Worm (Caenorhabditis elegans): Measurements from ENCODE around the gene nlp-79.

The nlp-79 gene

DNA sequence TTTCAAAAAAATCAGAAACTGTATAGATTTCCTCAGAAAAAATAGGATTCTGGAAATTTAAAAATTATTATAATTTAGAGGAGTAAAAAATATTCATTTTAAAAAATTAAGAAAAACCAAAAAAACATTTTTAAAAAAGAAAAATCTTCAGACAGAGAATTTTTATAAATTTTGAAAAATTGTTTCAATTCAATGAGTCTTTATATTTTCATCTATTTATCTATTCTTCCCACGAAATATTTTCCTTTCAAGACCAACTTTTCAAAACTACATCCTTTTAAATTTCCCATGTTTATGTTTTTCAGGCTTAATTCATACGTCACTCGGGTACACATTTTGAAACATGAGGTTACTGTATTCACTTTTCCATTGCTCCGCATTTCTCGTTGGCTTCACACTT lies 20.9 kb downstream of the nlp-79 start, which contains the start of gene nas-14:
Gene nas-14, plus strand, starts transcription at position 301 of the 400 bp plus-strand sequence.
- TF ChIP-seq sox-4 (tag; optimal IDR thresholded peaks at IDR 0.05) (no peak), hlh-6 (tag; optimal IDR thresholded peaks at IDR 0.05) (no peak), nfya-1 (tag; optimal IDR thresholded peaks at IDR 0.05) (no peak), lin-11 (tag; optimal IDR thresholded peaks at IDR 0.05) (no peak), ceh-14 (tag; optimal IDR thresholded peaks at IDR 0.05) (no peak), T23F11.4 (GFP tag; optimal IDR thresholded peaks at IDR 0.05) (no peak), unc-86 (tag; optimal IDR thresholded peaks at IDR 0.05) (no peak), ceh-9 (tag; optimal IDR thresholded peaks at IDR 0.05) (no peak), K02D7.2 (tag; optimal IDR thresholded peaks at IDR 0.05) (no peak), hlh-8 (tag; optimal IDR thresholded peaks at IDR 0.05) (no peak), ceh-30 (tag; optimal IDR thresholded peaks at IDR 0.05) (no peak), rnt-1 (tag; optimal IDR thresholded peaks at IDR 0.05) (no peak), pros-1 (tag; optimal IDR thresholded peaks at IDR 0.05) (no peak), unc-42 (tag; optimal IDR thresholded peaks at IDR 0.05) (no peak), sox-2 (GFP tag; IDR thresholded peaks at IDR 0.05) (no peak), ceh-48 (tag; optimal IDR thresholded peaks at IDR 0.05) (no peak), C08G9.2 (tag; optimal IDR thresholded peaks at IDR 0.05) (no peak)

DNA sequence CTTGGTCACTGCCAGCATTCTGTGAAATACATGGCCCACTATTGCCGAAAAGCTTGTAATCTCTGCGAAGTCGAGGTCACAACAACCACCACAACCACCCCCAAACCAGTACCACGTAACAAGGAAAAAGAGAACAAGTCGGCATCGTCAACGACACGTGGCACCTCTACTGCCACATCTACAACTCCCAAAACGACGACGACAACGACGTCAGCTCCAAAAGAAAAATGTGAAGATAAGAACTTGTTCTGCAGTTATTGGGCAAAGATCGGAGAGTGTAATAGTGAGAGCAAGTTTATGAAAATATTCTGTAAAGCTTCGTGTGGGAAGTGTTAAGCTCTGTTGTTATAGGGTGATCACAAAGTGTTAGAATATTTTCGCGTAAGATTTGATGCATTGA lies 24.0 kb downstream of the nlp-79 start:
- TF ChIP-seq C38D4.7 (GFP tag; optimal IDR thresholded peaks at IDR 0.05) (no peak), mec-3 (tag; optimal IDR thresholded peaks at IDR 0.05; ENCODE audit: borderline replicate concordance) (no peak), gmeb-2 (tag; optimal IDR thresholded peaks at IDR 0.05) (no peak), rnt-1 (tag; optimal IDR thresholded peaks at IDR 0.05) (no peak), pha-4 (tag; optimal IDR thresholded peaks at IDR 0.05) (no peak), pax-1 (tag; optimal IDR thresholded peaks at IDR 0.05) (no peak), F13H6.1 (tag; optimal IDR thresholded peaks at IDR 0.05) (no peak), hlh-30 (tag; optimal IDR thresholded peaks at IDR 0.05; ENCODE audit: insufficient read depth) (no peak), elt-4 (tag; optimal IDR thresholded peaks at IDR 0.05) (no peak), pag-3 (tag; optimal IDR thresholded peaks at IDR 0.05; ENCODE audit: borderline replicate concordance) (no peak), ceh-6 (GFP tag; optimal IDR thresholded peaks at IDR 0.05) (no peak)

DNA sequence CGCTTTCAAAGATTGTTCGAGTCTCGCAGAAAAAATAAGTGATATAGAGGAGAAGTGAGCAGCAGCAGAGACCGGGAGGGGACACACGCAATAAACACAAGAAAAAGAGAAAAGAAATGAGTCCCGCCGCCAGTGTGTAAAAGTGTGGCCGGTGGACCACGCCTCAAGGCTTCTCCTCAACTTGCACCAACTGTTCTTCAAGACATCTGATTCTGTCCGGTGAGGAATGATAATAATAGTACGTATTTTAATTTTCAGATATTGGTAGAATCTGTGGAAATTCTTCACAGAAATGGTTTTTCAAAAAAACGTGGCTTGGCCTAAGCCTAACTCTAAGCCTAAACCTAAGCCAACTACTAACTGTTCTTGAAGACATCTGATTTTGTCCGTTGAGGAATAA lies 29.9 kb downstream of the nlp-79 start, which contains the start of gene lev-1:
Gene lev-1, minus strand, starts transcription at position 101 of the 400 bp plus-strand sequence.
- TF ChIP-seq ceh-18 (tag; optimal IDR thresholded peaks at IDR 0.05) (peak; percentile 22), fax-1 (tag; optimal IDR thresholded peaks at IDR 0.05) (no peak)

DNA sequence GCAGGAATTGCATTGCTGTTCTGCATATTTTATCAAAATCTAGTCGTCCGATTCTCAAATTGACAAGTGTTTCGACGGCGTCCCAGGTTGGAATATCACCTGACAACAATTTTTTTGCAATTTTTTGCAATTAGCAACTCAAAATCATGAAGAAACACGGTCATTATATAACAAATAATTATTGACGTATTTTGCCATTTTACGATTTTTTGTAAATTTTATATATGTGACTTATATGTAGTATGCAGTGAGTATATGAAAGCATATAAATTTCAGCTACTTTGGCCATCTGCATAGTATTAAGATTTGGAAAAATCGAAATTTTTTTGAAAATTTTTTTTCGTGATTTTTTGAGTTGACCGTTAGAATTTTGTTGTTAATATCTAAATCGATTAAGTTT lies 31.3 kb downstream of the nlp-79 start, which contains the start of gene F58D2.3:
Gene F58D2.3, minus strand, starts transcription at position 101 of the 400 bp plus-strand sequence.
- TF ChIP-seq pha-4 (tag; optimal IDR thresholded peaks at IDR 0.05): no peak
- TF ChIP-seq ceh-48 (tag; optimal IDR thresholded peaks at IDR 0.05): no peak
- TF ChIP-seq hlh-30 (tag; optimal IDR thresholded peaks at IDR 0.05; ENCODE audit: insufficient read depth): no peak
- TF ChIP-seq mec-3 (tag; optimal IDR thresholded peaks at IDR 0.05; ENCODE audit: borderline replicate concordance): no peak
- TF ChIP-seq tbx-7 (tag; optimal IDR thresholded peaks at IDR 0.05): no peak
- TF ChIP-seq K09A11.1 (tag; optimal IDR thresholded peaks at IDR 0.05; ENCODE audit: insufficient read depth): no peak
- TF ChIP-seq nfya-1 (tag; optimal IDR thresholded peaks at IDR 0.05): no peak
- TF ChIP-seq unc-86 (tag; optimal IDR thresholded peaks at IDR 0.05): no peak
- TF ChIP-seq ceh-19 (GFP tag; optimal IDR thresholded peaks at IDR 0.05): no peak
- TF ChIP-seq madf-2 (tag; optimal IDR thresholded peaks at IDR 0.05): no peak
- TF ChIP-seq C08G9.2 (tag; optimal IDR thresholded peaks at IDR 0.05): no peak
- TF ChIP-seq odd-2 (tag; optimal IDR thresholded peaks at IDR 0.05): no peak
- TF ChIP-seq ceh-6 (GFP tag; optimal IDR thresholded peaks at IDR 0.05): no peak
- TF ChIP-seq npax-4 (tag; optimal IDR thresholded peaks at IDR 0.05): no peak

All from whole organism, late embryonic.